Worm (Caenorhabditis elegans) whole organism, early embryonic: ENCODE results near the gene srbc-44.

Source experiments
- B0310.2 ChIP-seq: sonication (generic microtip); optimal IDR thresholded peaks from 2 replicates; lab custom pipeline; 2016; ENCODE audit warnings: mild to moderate bottlenecking, missing genetic modification characterization, missing compliant biosample characterization
- ama-1 ChIP-seq: fragments of 150-350 bp; optimal IDR thresholded peaks from 2 replicates; lab custom pipeline; 2014
- ceh-13 ChIP-seq: fragments of 200-800 bp; sonication (Bioruptor generic); optimal IDR thresholded peaks from 2 replicates; lab custom pipeline; 2018; ENCODE audit warnings: mild to moderate bottlenecking, missing genetic modification characterization, missing compliant biosample characterization
- flt-1 ChIP-seq: fragments of 200-800 bp; sonication (Bioruptor generic); IDR thresholded peaks from 2 replicates; pipeline ENCODE4 v1.3.6; 2022; ENCODE audit warnings: missing genetic modification characterization, missing compliant biosample characterization
- hmbx-1 ChIP-seq: sonication (generic microtip); optimal IDR thresholded peaks from 2 replicates; lab custom pipeline; 2016; ENCODE audit warnings: mild to moderate bottlenecking, missing genetic modification characterization, missing compliant biosample characterization
- pes-1 ChIP-seq: fragments of 200-800 bp; sonication (Bioruptor generic); IDR thresholded peaks from 2 replicates; pipeline ENCODE4 v1.3.6; 2022; ENCODE audit warnings: missing genetic modification reagents, missing genetic modification characterization, missing compliant biosample characterization
- tra-4 ChIP-seq: sonication (generic microtip); optimal IDR thresholded peaks from 2 replicates; lab custom pipeline; 2017; ENCODE audit warnings: missing genetic modification characterization, missing compliant biosample characterization

- no peak for TF ChIP-seq hmbx-1
- TF ChIP-seq ama-1 (lab: Kevin White, UChicago): no peak
- TF ChIP-seq B0310.2 (tag; lab: Kevin White, UChicago): no peak
- TF ChIP-seq flt-1 (GFP tag; lab: Robert Waterston, UW): no peak
- TF ChIP-seq tra-4 (tag; lab: Kevin White, UChicago): no peak
- TF ChIP-seq ceh-13 (GFP tag; lab: Kevin White, UChicago): no peak
- TF ChIP-seq pes-1 (GFP tag; lab: Robert Waterston, UW): no peak
Observed at ce11 chrV:12743778-12744502, 44.4 kb downstream of the srbc-44 start.
